Worm (Caenorhabditis elegans) whole organism, L4 larva: ENCODE results near the gene fipr-7.

Source experiments
- ama-1 ChIP-seq: fragments of 150-350 bp; optimal IDR thresholded peaks from 2 replicates; lab custom pipeline; 2014; ENCODE audit warnings: inconsistent platforms, mixed read lengths
- ceh-44 ChIP-seq: fragments of 200-800 bp; sonication (Bioruptor generic); IDR thresholded peaks from 2 replicates; pipeline ENCODE4 v1.3.6; 2022; ENCODE audit warnings: missing genetic modification reagents, missing genetic modification characterization, missing compliant biosample characterization
- dmd-9 ChIP-seq: fragments of 200-800 bp; sonication (Bioruptor generic); IDR thresholded peaks from 2 replicates; pipeline ENCODE4 v1.3.6; 2022; ENCODE audit warnings: missing genetic modification reagents, missing genetic modification characterization, missing compliant biosample characterization
- egl-27 ChIP-seq: sonication (generic microtip); optimal IDR thresholded peaks from 3 replicates; lab custom pipeline; 2017; ENCODE audit warnings: missing biosample characterization, missing genetic modification reagents, missing genetic modification characterization
- fkh-10 ChIP-seq: fragments of 150-350 bp; optimal IDR thresholded peaks from 2 replicates; lab custom pipeline; 2014; ENCODE audit warnings: missing biosample characterization, missing genetic modification reagents, missing genetic modification characterization
- jun-1 ChIP-seq: fragments of 150-350 bp; optimal IDR thresholded peaks from 2 replicates; lab custom pipeline; 2014; ENCODE audit warnings: missing biosample characterization, missing genetic modification reagents, missing genetic modification characterization
- nhr-10 ChIP-seq: fragments of 150-350 bp; optimal IDR thresholded peaks from 2 replicates; lab custom pipeline; 2014; ENCODE audit warnings: missing biosample characterization, missing genetic modification characterization
- nhr-41 ChIP-seq: fragments of 200-800 bp; sonication (Bioruptor generic); IDR thresholded peaks from 2 replicates; pipeline ENCODE4 v1.3.6; 2022; ENCODE audit warnings: missing genetic modification reagents, missing genetic modification characterization, missing compliant biosample characterization
- pha-4 ChIP-seq, 2 experiments: fragments of 150-350 bp in 1 of 2; fragments of 200-800 bp in 1 of 2; sonication (Bioruptor generic) in 1 of 2; IDR thresholded peaks in 1 of 2; optimal IDR thresholded peaks in 1 of 2; 2 replicates each; pipeline versions ENCODE4 v1.3.6 to Lab custom; 2014 to 2022; ENCODE audit warnings: missing genetic modification characterization in 2 of 2, missing genetic modification reagents in 2 of 2, missing biosample characterization in 1 of 2, missing compliant biosample characterization in 1 of 2
- pqm-1 ChIP-seq: sonication (generic microtip); optimal IDR thresholded peaks from 2 replicates; lab custom pipeline; 2017; ENCODE audit warnings: missing biosample characterization, missing genetic modification characterization
- unc-62 ChIP-seq, 3 experiments: fragments of 150-350 bp in 1 of 3; sonication (generic microtip); optimal IDR thresholded peaks in 2 of 3; peaks in 1 of 3; 1 replicate in 1 of 3; 2 replicates in 2 of 3; lab custom pipeline; 2014 to 2017; ENCODE audit warnings: missing biosample characterization in 3 of 3, missing genetic modification characterization in 3 of 3, missing genetic modification reagents in 3 of 3, missing genotype in 1 of 3

- no peak for TF ChIP-seq ama-1 (lab: Kevin White, UChicago)
- TF ChIP-seq nhr-41 (GFP tag; lab: Robert Waterston, UW) = no peak
- no peak for TF ChIP-seq pqm-1 (tag; lab: Kevin White, UChicago)
- TF ChIP-seq egl-27 (tag; lab: Kevin White, UChicago) = no peak
- no peak for TF ChIP-seq jun-1 (tag; lab: Kevin White, UChicago)
- TF ChIP-seq nhr-10 = no peak
- no peak for TF ChIP-seq ceh-44
- TF ChIP-seq unc-62 (GFP tag; optimal IDR thresholded peaks at IDR 0.05 in 1 of 2; lab: Kevin White, UChicago) = no peak
- TF ChIP-seq unc-62 (tag; optimal IDR thresholded peaks at IDR 0.05; lab: Kevin White, UChicago) = no peak
- no peak for TF ChIP-seq dmd-9 (GFP tag; lab: Robert Waterston, UW)
- no peak for TF ChIP-seq pha-4 (GFP tag; IDR thresholded peaks at IDR 0.05; lab: Robert Waterston, UW)
- TF ChIP-seq pha-4 (tag; optimal IDR thresholded peaks at IDR 0.05; lab: Kevin White, UChicago) = no peak
- no peak for TF ChIP-seq fkh-10 (GFP tag; lab: Kevin White, UChicago)
Observed at ce11 chrV:10220605-10221004, 9.0 kb upstream of the fipr-7 start, which contains the start of gene C12D8.13.
